Worm (Caenorhabditis elegans) whole organism, midembryonic: ENCODE data around the gene haf-2.
"Not testable (repeated sequence)": the region's sequence is repeated elsewhere in the genome, so short reads cannot be mapped to it uniquely, and the experiment has no call there.

Source experiments
- flt-1 ChIP-seq: fragments of 200-800 bp; sonication (Bioruptor generic); IDR thresholded peaks from 2 replicates; pipeline ENCODE4 v1.3.6; 2022; ENCODE audit warnings: missing genetic modification characterization, missing compliant biosample characterization
- klf-2 ChIP-seq: fragments of 200-800 bp; sonication (Bioruptor generic); conservative IDR thresholded peaks from 2 replicates; pipeline ENCODE4 v1.3.6; 2022; ENCODE audit warnings: missing genetic modification reagents, missing genetic modification characterization, missing compliant biosample characterization
- med-1 ChIP-seq: sonication (generic microtip); optimal IDR thresholded peaks from 2 replicates; lab custom pipeline; 2017; ENCODE audit warnings: missing genetic modification characterization, mild to moderate bottlenecking, missing compliant biosample characterization, antibody characterized with exemption, missing genetic modification reagents; ENCODE audit not compliant: insufficient read depth
- ref-1 ChIP-seq: fragments of 200-800 bp; sonication (Bioruptor generic); conservative IDR thresholded peaks from 2 replicates; pipeline ENCODE4 v1.3.6; 2022; ENCODE audit warnings: missing genetic modification reagents, missing genetic modification characterization, missing compliant biosample characterization
- ztf-29 ChIP-seq: fragments of 200-800 bp; sonication (Bioruptor generic); IDR thresholded peaks from 2 replicates; pipeline ENCODE4 v1.3.6; 2022; ENCODE audit warnings: missing genetic modification reagents, missing genetic modification characterization, missing compliant biosample characterization

ce11 chrII:7370195-7370594 is 14.0 kb upstream of the haf-2 start, which contains the start of gene F43E2.11:
- TF ChIP-seq ztf-29 (GFP tag; lab: Robert Waterston, UW); med-1; ref-1 (GFP tag; lab: Robert Waterston, UW); flt-1 (GFP tag; lab: Robert Waterston, UW); klf-2: not testable (repeated sequence)
